Fruit fly (Drosophila melanogaster) whole organism, embryonic: ENCODE results near the gene Ir68b.
A peak's percentile ranks its signal among the peaks of the same experiment; 100 is the strongest.

Experiments used
- Atf6 ChIP-seq: fragments of 200-800 bp; sonication (Bioruptor generic); IDR thresholded peaks from 2 replicates; pipeline ENCODE4 v1.3.6; 2022; ENCODE audit warnings: missing biosample characterization, missing genetic modification characterization
- Bdp1 ChIP-seq: fragments of 200-800 bp; sonication (Bioruptor generic); optimal IDR thresholded peaks from 3 replicates; lab custom pipeline; 2016; ENCODE audit warnings: missing biosample characterization, missing genetic modification characterization
- CG11085 ChIP-seq: fragments of 200-800 bp; sonication (Bioruptor generic); IDR thresholded peaks from 2 replicates; pipeline ENCODE4 v1.3.6; 2022; ENCODE audit warnings: missing biosample characterization, missing genetic modification characterization
- CG13424 ChIP-seq: fragments of 200-800 bp; sonication (Bioruptor generic); optimal IDR thresholded peaks from 2 replicates; lab custom pipeline; 2019; ENCODE audit warnings: missing biosample characterization, mild to moderate bottlenecking, missing genetic modification characterization, moderate library complexity
- CG1529 ChIP-seq: fragments of 200-800 bp; sonication (Bioruptor generic); optimal IDR thresholded peaks from 3 replicates; lab custom pipeline; 2018; ENCODE audit warnings: missing biosample characterization, missing genetic modification characterization
- CG15601 ChIP-seq: fragments of 200-800 bp; sonication (Bioruptor generic); optimal IDR thresholded peaks from 3 replicates; lab custom pipeline; 2019; ENCODE audit warnings: missing biosample characterization, mild to moderate bottlenecking, missing genetic modification characterization, moderate library complexity
- CG17912 ChIP-seq: fragments of 200-800 bp; sonication (Bioruptor generic); optimal IDR thresholded peaks from 2 replicates; lab custom pipeline; 2018; ENCODE audit warnings: missing biosample characterization, mild to moderate bottlenecking, missing genetic modification characterization
- CG18011 ChIP-seq: fragments of 200-800 bp; sonication (Bioruptor generic); optimal IDR thresholded peaks from 2 replicates; lab custom pipeline; 2017; ENCODE audit warnings: missing biosample characterization, missing genetic modification characterization, mild to moderate bottlenecking, moderate library complexity, missing genotype
- CG18476 ChIP-seq: fragments of 200-800 bp; sonication (Bioruptor generic); optimal IDR thresholded peaks from 2 replicates; lab custom pipeline; 2016; ENCODE audit warnings: missing biosample characterization, mild to moderate bottlenecking, missing genetic modification characterization
- CG31388 ChIP-seq: fragments of 200-800 bp; sonication (Bioruptor generic); optimal IDR thresholded peaks from 2 replicates; lab custom pipeline; 2016; ENCODE audit warnings: missing biosample characterization, missing genetic modification characterization
- CG31441 ChIP-seq: fragments of 200-800 bp; sonication (Bioruptor generic); IDR thresholded peaks from 2 replicates; pipeline ENCODE4 v1.3.6; 2022; ENCODE audit warnings: missing biosample characterization, missing genetic modification characterization
- CG42726 ChIP-seq: fragments of 200-800 bp; sonication (Bioruptor generic); IDR thresholded peaks from 2 replicates; pipeline ENCODE4 v1.3.6; 2022; ENCODE audit warnings: missing biosample characterization, missing genetic modification characterization; ENCODE audit not compliant: partially characterized antibody
- CG4730 ChIP-seq: fragments of 200-800 bp; sonication (Bioruptor generic); IDR thresholded peaks from 2 replicates; pipeline ENCODE4 v1.3.6; 2022; ENCODE audit warnings: missing biosample characterization, missing genetic modification characterization
- CG5245 ChIP-seq: fragments of 200-800 bp; sonication (Bioruptor generic); optimal IDR thresholded peaks from 3 replicates; lab custom pipeline; 2016; ENCODE audit warnings: missing biosample characterization, missing genetic modification characterization
- CG7987 ChIP-seq: fragments of 200-800 bp; sonication (Bioruptor generic); optimal IDR thresholded peaks from 2 replicates; lab custom pipeline; 2018; ENCODE audit warnings: missing biosample characterization, mild to moderate bottlenecking, missing genetic modification characterization, moderate library complexity
- CG8290 ChIP-seq, 3 experiments: fragments of 200-800 bp; sonication (Bioruptor generic); optimal IDR thresholded peaks; 2 replicates each; lab custom pipeline; 2016 to 2019; ENCODE audit warnings: missing biosample characterization in 3 of 3, missing genetic modification characterization in 3 of 3, mild to moderate bottlenecking in 2 of 3, moderate library complexity in 1 of 3
- CG8359 ChIP-seq: fragments of 200-800 bp; sonication (Bioruptor generic); optimal IDR thresholded peaks from 2 replicates; lab custom pipeline; 2017; ENCODE audit warnings: missing biosample characterization, mild to moderate bottlenecking, missing genetic modification characterization, borderline replicate concordance
- CG9215 ChIP-seq: fragments of 200-800 bp; sonication (Bioruptor generic); IDR thresholded peaks from 2 replicates; pipeline ENCODE4 v1.3.6; 2022; ENCODE audit warnings: missing biosample characterization, missing genetic modification characterization
- CG9609 ChIP-seq: fragments of 200-800 bp; sonication (Bioruptor generic); optimal IDR thresholded peaks from 3 replicates; lab custom pipeline; 2016; ENCODE audit warnings: missing biosample characterization, missing genetic modification characterization
- D19A ChIP-seq: fragments of 200-800 bp; optimal IDR thresholded peaks from 3 replicates; lab custom pipeline; 2019; ENCODE audit warnings: missing biosample characterization, mild to moderate bottlenecking, missing genetic modification characterization, moderate library complexity
- Dip2 ChIP-seq: fragments of 200-800 bp; sonication (Bioruptor generic); IDR thresholded peaks from 2 replicates; pipeline ENCODE4 v1.3.6; 2022; ENCODE audit warnings: missing biosample characterization, missing genetic modification characterization
- GATAe ChIP-seq: fragments of 200-800 bp; sonication (Bioruptor generic); conservative IDR thresholded peaks from 2 replicates; pipeline ENCODE4 v1.3.6; 2022; ENCODE audit warnings: missing biosample characterization, missing genetic modification characterization
- Hr78 ChIP-seq, 2 experiments: fragments of 200-800 bp in 1 of 2; fragments of >200 bp in 1 of 2; sonication (Bioruptor generic) in 1 of 2; optimal IDR thresholded peaks; 2 replicates each; lab custom pipeline; 2017 to 2019; ENCODE audit warnings: missing biosample characterization in 2 of 2, missing genetic modification characterization in 2 of 2, mild to moderate bottlenecking in 1 of 2, moderate library complexity in 1 of 2
- MESR4 ChIP-seq: fragments of 200-800 bp; sonication (Bioruptor generic); optimal IDR thresholded peaks from 2 replicates; lab custom pipeline; 2018; ENCODE audit warnings: missing biosample characterization, mild to moderate bottlenecking, missing genetic modification characterization, moderate library complexity
- Max ChIP-seq: fragments of 200-800 bp; sonication (Bioruptor generic); optimal IDR thresholded peaks from 2 replicates; lab custom pipeline; 2016; ENCODE audit warnings: missing biosample characterization, mild to moderate bottlenecking, missing genetic modification characterization
- Oli ChIP-seq: fragments of 200-800 bp; sonication (Bioruptor generic); optimal IDR thresholded peaks from 2 replicates; lab custom pipeline; 2018; ENCODE audit warnings: missing biosample characterization, mild to moderate bottlenecking, missing genetic modification characterization, moderate library complexity
- Stat92E ChIP-seq, 3 experiments: fragments of >200 bp in 2 of 3; fragments of 200-800 bp in 1 of 3; sonication (Bioruptor generic) in 1 of 3; optimal IDR thresholded peaks; 2 replicates each; lab custom pipeline; 2017 to 2019; ENCODE audit warnings: missing biosample characterization in 3 of 3, missing genetic modification characterization in 3 of 3, mild to moderate bottlenecking in 1 of 3, moderate library complexity in 1 of 3
- TFAM ChIP-seq: fragments of 200-800 bp; sonication (Bioruptor generic); optimal IDR thresholded peaks from 2 replicates; lab custom pipeline; 2017; ENCODE audit warnings: missing biosample characterization, missing genetic modification characterization, inconsistent platforms
- Usf ChIP-seq: fragments of 200-800 bp; sonication (Bioruptor generic); optimal IDR thresholded peaks from 2 replicates; lab custom pipeline; 2017; ENCODE audit warnings: missing genotype, missing biosample characterization, missing genetic modification characterization
- ab ChIP-seq: fragments of 200-800 bp; sonication (Bioruptor generic); optimal IDR thresholded peaks from 2 replicates; lab custom pipeline; 2016; ENCODE audit warnings: missing biosample characterization, missing genetic modification characterization
- aop ChIP-seq: fragments of 200-800 bp; sonication (Bioruptor generic); IDR thresholded peaks from 2 replicates; pipeline ENCODE4 v1.3.6; 2022; ENCODE audit warnings: missing biosample characterization, missing genetic modification characterization
- ap ChIP-seq: fragments of 200-800 bp; sonication (Bioruptor generic); IDR thresholded peaks from 2 replicates; pipeline ENCODE4 v1.3.6; 2022; ENCODE audit warnings: missing biosample characterization, missing genetic modification characterization
- cg ChIP-seq: fragments of 200-800 bp; sonication (Bioruptor generic); optimal IDR thresholded peaks from 3 replicates; lab custom pipeline; 2019; ENCODE audit warnings: missing biosample characterization, mild to moderate bottlenecking, missing genetic modification characterization, moderate library complexity
- dmrt11E ChIP-seq: fragments of 200-800 bp; sonication (Bioruptor generic); optimal IDR thresholded peaks from 3 replicates; lab custom pipeline; 2018; ENCODE audit warnings: missing biosample characterization, mild to moderate bottlenecking, missing genetic modification characterization, moderate library complexity
- dmrt99B ChIP-seq: fragments of 200-800 bp; sonication (Bioruptor generic); optimal IDR thresholded peaks from 2 replicates; lab custom pipeline; 2018; ENCODE audit warnings: missing biosample characterization, mild to moderate bottlenecking, missing genetic modification characterization, moderate library complexity
- esg ChIP-seq: fragments of 200-800 bp; sonication (Bioruptor generic); conservative IDR thresholded peaks from 2 replicates; pipeline ENCODE4 v1.3.6; 2022; ENCODE audit warnings: missing biosample characterization, missing genetic modification characterization
- ewg ChIP-seq: fragments of 200-800 bp; sonication (Bioruptor generic); optimal IDR thresholded peaks from 3 replicates; lab custom pipeline; 2017; ENCODE audit warnings: mild to moderate bottlenecking, missing biosample characterization, missing genetic modification reagents, missing genetic modification characterization
- hb ChIP-seq: fragments of 200-800 bp; sonication (Bioruptor generic); IDR thresholded peaks from 3 replicates; pipeline ENCODE4 v1.3.6; 2022; ENCODE audit warnings: missing biosample characterization, missing genetic modification characterization; ENCODE audit not compliant: partially characterized antibody
- lilli ChIP-seq: fragments of 200-800 bp; sonication (Bioruptor generic); optimal IDR thresholded peaks from 3 replicates; lab custom pipeline; 2016; ENCODE audit warnings: missing biosample characterization, missing genetic modification characterization
- mam ChIP-seq: fragments of 200-800 bp; sonication (Bioruptor generic); optimal IDR thresholded peaks from 3 replicates; lab custom pipeline; 2016; ENCODE audit warnings: missing biosample characterization, missing genetic modification characterization
- oc ChIP-seq: fragments of 200-800 bp; sonication (Bioruptor generic); optimal IDR thresholded peaks from 2 replicates; lab custom pipeline; 2018; ENCODE audit warnings: missing biosample characterization, mild to moderate bottlenecking, missing genetic modification characterization, moderate library complexity
- pita ChIP-seq: fragments of 200-800 bp; sonication (Bioruptor generic); optimal IDR thresholded peaks from 2 replicates; lab custom pipeline; 2017; ENCODE audit warnings: missing biosample characterization, mild to moderate bottlenecking, missing genetic modification characterization
- pros ChIP-seq: fragments of 200-800 bp; sonication (Bioruptor generic); optimal IDR thresholded peaks from 3 replicates; lab custom pipeline; 2019; ENCODE audit warnings: missing biosample characterization, mild to moderate bottlenecking, missing genetic modification characterization, moderate library complexity
- slbo ChIP-seq: fragments of 200-800 bp; sonication (Bioruptor generic); IDR thresholded peaks from 2 replicates; pipeline ENCODE4 v1.3.6; 2022; ENCODE audit warnings: missing biosample characterization, missing genetic modification characterization
- ssp ChIP-seq: fragments of 200-800 bp; sonication (Bioruptor generic); IDR thresholded peaks from 2 replicates; pipeline ENCODE4 v1.3.6; 2022; ENCODE audit warnings: missing biosample characterization, missing genetic modification characterization
- tap ChIP-seq: fragments of 200-800 bp; optimal IDR thresholded peaks from 3 replicates; lab custom pipeline; 2019; ENCODE audit warnings: missing biosample characterization, mild to moderate bottlenecking, missing genetic modification characterization, moderate library complexity
- tll ChIP-seq, 2 experiments: fragments of 200-800 bp in 1 of 2; fragments of >200 bp in 1 of 2; sonication (Bioruptor generic) in 1 of 2; optimal IDR thresholded peaks; 2 replicates each; lab custom pipeline; 2017 to 2019; ENCODE audit warnings: missing biosample characterization in 2 of 2, missing genetic modification characterization in 2 of 2, mild to moderate bottlenecking in 1 of 2, moderate library complexity in 1 of 2
- yki ChIP-seq: fragments of >200 bp; optimal IDR thresholded peaks from 3 replicates; lab custom pipeline; 2018

The Ir68b gene

DNA sequence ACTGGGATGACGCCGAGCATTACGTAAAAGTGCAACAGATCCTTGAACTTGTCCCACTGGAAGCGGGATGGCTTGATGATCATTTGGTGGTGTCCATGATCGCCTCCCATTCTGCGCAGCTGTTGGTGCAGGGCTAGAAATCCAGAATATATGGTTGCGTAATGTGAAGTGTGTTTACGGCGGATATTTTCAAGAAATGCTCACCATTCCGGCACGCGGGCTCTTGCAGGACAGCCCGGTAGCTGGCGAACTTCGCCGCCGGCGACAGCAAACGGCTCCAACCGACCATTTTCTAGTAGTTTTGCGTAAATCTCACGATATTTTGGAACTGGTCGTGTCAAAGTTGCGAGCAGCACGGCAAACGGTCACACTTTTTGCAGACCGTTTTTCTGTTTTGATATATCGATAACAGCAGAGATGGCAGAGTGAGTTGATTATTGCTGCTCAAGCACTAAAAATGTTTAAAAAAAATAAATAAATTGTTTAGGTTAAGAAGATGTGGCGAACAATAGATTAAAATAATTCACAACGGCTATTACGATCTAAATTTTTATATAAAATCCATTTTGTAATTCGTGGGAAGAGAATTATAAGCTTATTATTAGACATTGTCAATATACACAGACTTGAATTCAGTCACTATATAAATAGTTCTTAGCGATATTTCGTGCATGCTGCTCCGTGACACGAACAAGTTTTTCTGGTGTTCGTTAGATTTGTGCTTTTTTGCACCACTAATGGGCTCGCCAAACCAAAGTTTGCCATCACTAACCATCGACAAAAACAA lies 11.1 kb upstream of the Ir68b start, which contains the start of the genes ND-SGDH and RhoGAP68F (continued):
- TF ChIP-seq CG15601 (peak; percentile 74), CG31388 (GFP tag; lab: Kevin White, UChicago) (peak; percentile 35), CG11085 (GFP tag; lab: Robert Waterston, UW) (no peak), ssp (GFP tag; lab: Robert Waterston, UW) (peak; percentile 87), CG17912 (GFP tag; lab: Kevin White, UChicago) (no peak), CG1529 (GFP tag; lab: Kevin White, UChicago) (peak; percentile 44), ewg (peak; percentile 48), CG4730 (GFP tag; lab: Robert Waterston, UW) (peak; percentile 32; the same call in 1 of the 2 replicates), Atf6 (GFP tag; lab: Robert Waterston, UW) (peak; percentile 37; the same call in 1 of the 2 replicates), Stat92E (GFP tag; optimal IDR thresholded peaks at IDR 0.05; lab: Kevin White, UChicago) (peak in 1 of 3 experiments; percentile 1), D19A (tag; lab: Kevin White, UChicago) (peak; percentile 42), yki (no peak), Usf (peak; percentile 52), CG13424 (tag; lab: Kevin White, UChicago) (peak; percentile 81), pita (no peak), ap (no peak), pros (no peak), lilli (GFP tag; lab: Kevin White, UChicago) (peak; percentile 87), oc (tag; lab: Kevin White, UChicago) (peak; percentile 29), MESR4 (GFP tag; lab: Kevin White, UChicago) (peak; percentile 78), Dip2 (GFP tag; lab: Robert Waterston, UW) (no peak), cg (GFP tag; lab: Kevin White, UChicago) (no peak), esg (GFP tag; lab: Robert Waterston, UW) (peak; percentile 68), CG9609 (GFP tag; lab: Kevin White, UChicago) (peak; percentile 57), tap (tag; lab: Kevin White, UChicago) (peak; percentile 48), CG31441 (GFP tag; lab: Robert Waterston, UW) (peak; percentile 82; the same call in 1 of the 2 replicates), Oli (peak; percentile 55), GATAe (no peak), slbo (peak; percentile 79), hb (GFP tag; lab: Robert Waterston, UW) (peak; percentile 95), CG8359 (no peak), CG18011 (peak; percentile 24), CG5245 (GFP tag; lab: Kevin White, UChicago) (peak; percentile 23), CG18476 (GFP tag; lab: Kevin White, UChicago) (peak; percentile 67), dmrt99B (tag; lab: Kevin White, UChicago) (peak; percentile 67), CG9215 (GFP tag; lab: Robert Waterston, UW) (peak; percentile 74; the same call in 1 of the 2 replicates), Hr78 (GFP tag; optimal IDR thresholded peaks at IDR 0.05; lab: Kevin White, UChicago) (no peak), mam (GFP tag; lab: Kevin White, UChicago) (peak; percentile 72), CG8290 (GFP tag; optimal IDR thresholded peaks at IDR 0.05; lab: Kevin White, UChicago) (peak; percentile 40), CG8290 (tag; optimal IDR thresholded peaks at IDR 0.05; lab: Kevin White, UChicago) (peak; percentile 56 to 58), Bdp1 (GFP tag; lab: Kevin White, UChicago) (peak; percentile 7), CG42726 (peak; percentile 81), dmrt11E (tag; lab: Kevin White, UChicago) (peak; percentile 70), Max (GFP tag; lab: Kevin White, UChicago) (peak; percentile 63), CG7987 (GFP tag; lab: Kevin White, UChicago) (no peak), tll (GFP tag; optimal IDR thresholded peaks at IDR 0.05; lab: Kevin White, UChicago) (no peak), TFAM (GFP tag; lab: Kevin White, UChicago) (no peak), aop (no peak), ab (GFP tag; lab: Kevin White, UChicago) (no peak)
